Worm (Caenorhabditis elegans): ENCODE results near the gene ipla-7.

DNA sequence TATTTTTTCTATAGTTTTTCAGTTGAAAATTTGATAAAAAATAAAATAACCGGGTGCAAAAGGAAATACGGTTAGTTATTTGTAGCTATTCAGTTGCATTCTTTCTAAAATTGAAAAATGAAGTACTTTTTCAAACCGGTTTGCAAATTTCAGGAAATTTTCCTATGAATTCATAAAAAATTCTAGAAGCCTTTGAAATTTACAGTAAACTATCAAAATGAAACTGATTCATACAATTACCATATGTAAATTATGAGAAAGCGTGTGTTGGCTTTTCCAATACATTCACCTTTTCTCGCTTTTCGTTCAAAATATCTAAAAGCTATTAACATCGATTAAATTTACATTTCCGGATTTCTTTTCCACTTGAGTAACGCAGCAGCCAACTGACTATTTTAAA is 45.7 kb downstream of the ipla-7 start, which contains the start of gene ent-7:
- TF ChIP-seq nhr-77 (tag; optimal IDR thresholded peaks at IDR 0.05) (no peak), ceh-16 (tag; optimal IDR thresholded peaks at IDR 0.05) (no peak), unc-62 (GFP tag; optimal IDR thresholded peaks at IDR 0.05) (no peak), nhr-12 (tag; optimal IDR thresholded peaks at IDR 0.05) (no peak), mab-5 (tag; optimal IDR thresholded peaks at IDR 0.05) (no peak), nhr-237 (tag; optimal IDR thresholded peaks at IDR 0.05) (no peak), aly-2 (tag; optimal IDR thresholded peaks at IDR 0.05) (no peak), skn-1 (tag; optimal IDR thresholded peaks at IDR 0.05) (no peak), R02D3.7 (tag; optimal IDR thresholded peaks at IDR 0.05) (no peak), lin-39 (tag; optimal IDR thresholded peaks at IDR 0.05) (no peak), sma-3 (GFP tag; optimal IDR thresholded peaks at IDR 0.05) (no peak)
